Worm (Caenorhabditis elegans): ENCODE data around the gene ugt-44.

- TF ChIP-seq unc-39 (tag; optimal IDR thresholded peaks at IDR 0.05): no peak
- TF ChIP-seq lin-13 (tag; optimal IDR thresholded peaks at IDR 0.05): no peak
These were observed 36.5 kb downstream of the ugt-44 start for ce11 chrIV:10506016-10506415.
